Worm (Caenorhabditis elegans) whole organism, L4 larva: ENCODE results near the gene F34D10.4.

Source experiments
- arid-1 ChIP-seq: fragments of 200-800 bp; sonication (Bioruptor generic); conservative IDR thresholded peaks from 2 replicates; pipeline ENCODE4 v1.3.6; 2022; ENCODE audit warnings: missing genetic modification reagents, missing genetic modification characterization, missing compliant biosample characterization
- ceh-28 ChIP-seq: fragments of 150-350 bp; optimal IDR thresholded peaks from 2 replicates; lab custom pipeline; 2014; ENCODE audit warnings: missing biosample characterization, missing genetic modification reagents, missing genetic modification characterization
- ceh-82 ChIP-seq: sonication (generic microtip); optimal IDR thresholded peaks from 2 replicates; lab custom pipeline; 2017; ENCODE audit warnings: missing biosample characterization, missing genetic modification characterization
- dmd-6 ChIP-seq: fragments of 200-800 bp; sonication (Bioruptor generic); IDR thresholded peaks from 2 replicates; pipeline ENCODE4 v1.3.6; 2022; ENCODE audit warnings: missing genetic modification reagents, missing genetic modification characterization, missing compliant biosample characterization
- dmd-8 ChIP-seq: fragments of 200-800 bp; sonication (Bioruptor generic); IDR thresholded peaks from 2 replicates; pipeline ENCODE4 v1.3.6; 2022; ENCODE audit warnings: missing genetic modification characterization, missing compliant biosample characterization

ce11 chrIII:3774550-3774949 lies 38.1 kb downstream of the F34D10.4 start:
- TF ChIP-seq dmd-6 (GFP tag; lab: Robert Waterston, UW) (no peak), dmd-8 (GFP tag; lab: Robert Waterston, UW) (no peak), ceh-28 (tag; lab: Kevin White, UChicago) (no peak), ceh-82 (tag; lab: Kevin White, UChicago) (no peak), arid-1 (GFP tag; lab: Robert Waterston, UW) (no peak)
